Worm (Caenorhabditis elegans): ENCODE data around the gene srh-137.

- no peak for TF ChIP-seq egl-27 (tag; optimal IDR thresholded peaks at IDR 0.05)
- TF ChIP-seq ceh-9 (tag; optimal IDR thresholded peaks at IDR 0.05), result no peak
- TF ChIP-seq nhr-77 (tag; optimal IDR thresholded peaks at IDR 0.05), result no peak
- TF ChIP-seq unc-62 (GFP tag; optimal IDR thresholded peaks at IDR 0.05), result no peak
- peak; percentile 98 for TF ChIP-seq pqm-1 (tag; optimal IDR thresholded peaks at IDR 0.05)
- TF ChIP-seq ama-1 (optimal IDR thresholded peaks at IDR 0.05), result no peak
- no peak for TF ChIP-seq nhr-76 (tag; optimal IDR thresholded peaks at IDR 0.05)
- TF ChIP-seq mdl-1 (tag; optimal IDR thresholded peaks at IDR 0.05), result no peak
- TF ChIP-seq R02D3.7 (tag; optimal IDR thresholded peaks at IDR 0.05), result no peak
- TF ChIP-seq fkh-10 (GFP tag; optimal IDR thresholded peaks at IDR 0.05), result no peak
These were observed 9.5 kb upstream of the srh-137 start for ce11 chrV:16725955-16726354.
